ENCODE assay signal across 6 fruit fly cellular contexts in genomic region chr3R:15356645-15357431, dm6.
A peak's percentile ranks its signal among the peaks of the same experiment; 100 is the strongest.
TF ChIP-seq lines count a peak whose summit lies in the region.

Gene Atg4b (minus strand): TSS chr3R:15356924.
Gene Hibch (plus strand): TSS chr3R:15357229.

- TF ChIP-seq CTCF in whole organism, embryonic (GFP tag; optimal IDR thresholded peaks at IDR 0.05; lab: Kevin White, UChicago) = no peak

TF ChIP-seq in whole organism, 6 proteins besides CTCF, POLR2A, EP300 and RAD21:
- TF ChIP-seq Dll (optimal IDR thresholded peaks at IDR 0.05; lab: Kevin White, UChicago) (no peak), CG8478 (optimal IDR thresholded peaks at IDR 0.05; lab: Kevin White, UChicago) (peak; percentile 60)
TF ChIP-seq in whole organism: peak in this region for 1.

TF ChIP-seq in whole organism, adult, 20 proteins besides CTCF, POLR2A, EP300 and RAD21 (continues in another document):
- no peak for TF ChIP-seq toe (GFP tag; optimal IDR thresholded peaks at IDR 0.05; lab: Kevin White, UChicago)
- TF ChIP-seq Hr96 (GFP tag; optimal IDR thresholded peaks at IDR 0.05; lab: Kevin White, UChicago) = no peak
- peak; percentile 79 for TF ChIP-seq Clk (GFP tag; optimal IDR thresholded peaks at IDR 0.05; lab: Kevin White, UChicago)
- TF ChIP-seq CG14711 (tag; optimal IDR thresholded peaks at IDR 0.05; lab: Kevin White, UChicago) = peak; percentile 84
- peak; percentile 77 for TF ChIP-seq CG33017 (tag; optimal IDR thresholded peaks at IDR 0.05; lab: Kevin White, UChicago)
- peak; percentile 63 for TF ChIP-seq Mnt (GFP tag; optimal IDR thresholded peaks at IDR 0.05; lab: Kevin White, UChicago)
- peak; percentile 83 for TF ChIP-seq CG7045 (GFP tag; optimal IDR thresholded peaks at IDR 0.05; lab: Kevin White, UChicago)
- TF ChIP-seq pad (GFP tag; optimal IDR thresholded peaks at IDR 0.05; lab: Kevin White, UChicago) = peak; percentile 79
- peak; percentile 76 for TF ChIP-seq cic (GFP tag; optimal IDR thresholded peaks at IDR 0.05; lab: Kevin White, UChicago)
- TF ChIP-seq CG12768 (GFP tag; optimal IDR thresholded peaks at IDR 0.05; lab: Kevin White, UChicago) = peak; percentile 90
- TF ChIP-seq CG1620 (GFP tag; optimal IDR thresholded peaks at IDR 0.05; lab: Kevin White, UChicago) = peak; percentile 67
- TF ChIP-seq bab1 (GFP tag; optimal IDR thresholded peaks at IDR 0.05; lab: Kevin White, UChicago) = peak; percentile 88
- peak; percentile 88 for TF ChIP-seq CG7101 (tag; optimal IDR thresholded peaks at IDR 0.05; lab: Kevin White, UChicago)
- peak; percentile 79 for TF ChIP-seq Crg-1 (GFP tag; optimal IDR thresholded peaks at IDR 0.05; lab: Kevin White, UChicago)
- TF ChIP-seq tj (GFP tag; optimal IDR thresholded peaks at IDR 0.05; lab: Kevin White, UChicago) = no peak
- peak; percentile 86 for TF ChIP-seq CG11617 (GFP tag; optimal IDR thresholded peaks at IDR 0.05; lab: Kevin White, UChicago)
- no peak for TF ChIP-seq kay (GFP tag; lab: Kevin White, UChicago; ENCODE audit: borderline replicate concordance)
- TF ChIP-seq ovo (GFP tag; optimal IDR thresholded peaks at IDR 0.05; lab: Kevin White, UChicago) = peak; percentile 67

TF ChIP-seq in whole organism, embryonic, 481 proteins besides CTCF, POLR2A, EP300 and RAD21 (continues in another document):
- TF ChIP-seq gcm2 (GFP tag; optimal IDR thresholded peaks at IDR 0.05; lab: Kevin White, UChicago) = peak; percentile 4
- peak; percentile 46 for TF ChIP-seq CG10431 (GFP tag; optimal IDR thresholded peaks at IDR 0.05; lab: Kevin White, UChicago)
- TF ChIP-seq dmrt11E (tag; optimal IDR thresholded peaks at IDR 0.05; lab: Kevin White, UChicago) = peak; percentile 78
- TF ChIP-seq CG11456 (GFP tag; IDR thresholded peaks at IDR 0.05; lab: Robert Waterston, UW) = peak; percentile 90
- TF ChIP-seq CG2199 (GFP tag; IDR thresholded peaks at IDR 0.05; lab: Robert Waterston, UW) = no peak
- TF ChIP-seq odd (GFP tag; optimal IDR thresholded peaks at IDR 0.05; lab: Kevin White, UChicago) = peak; percentile 70
- TF ChIP-seq ken (GFP tag; IDR thresholded peaks at IDR 0.05; lab: Robert Waterston, UW) = peak; percentile 78; the same call in 2 of the 3 replicates
- peak; percentile 77 for TF ChIP-seq CG6272 (GFP tag; IDR thresholded peaks at IDR 0.05; lab: Robert Waterston, UW)
- no peak for TF ChIP-seq Jarid2 (GFP tag; optimal IDR thresholded peaks at IDR 0.05; lab: Kevin White, UChicago)
- peak; percentile 94 for TF ChIP-seq CG6689 (GFP tag; IDR thresholded peaks at IDR 0.05; lab: Robert Waterston, UW)
- no peak for TF ChIP-seq CG12769 (tag; optimal IDR thresholded peaks at IDR 0.05; lab: Kevin White, UChicago)
- TF ChIP-seq fru (optimal IDR thresholded peaks at IDR 0.05; lab: Kevin White, UChicago) = no peak
- TF ChIP-seq HHEX (GFP tag; optimal IDR thresholded peaks at IDR 0.05; lab: Kevin White, UChicago) = peak; percentile 81
- peak; percentile 69 for TF ChIP-seq zfh2 (GFP tag; optimal IDR thresholded peaks at IDR 0.05; lab: Kevin White, UChicago)
- TF ChIP-seq CG18476 (GFP tag; optimal IDR thresholded peaks at IDR 0.05; lab: Kevin White, UChicago) = peak; percentile 64
- TF ChIP-seq Hsf (GFP tag; optimal IDR thresholded peaks at IDR 0.05; lab: Kevin White, UChicago) = peak; percentile 58
- TF ChIP-seq BtbVII (GFP tag; optimal IDR thresholded peaks at IDR 0.05; lab: Kevin White, UChicago) = peak; percentile 84
- TF ChIP-seq CG34422 (GFP tag; IDR thresholded peaks at IDR 0.05; lab: Robert Waterston, UW) = peak; percentile 91

TF ChIP-seq in whole organism, prepupa, 60 proteins besides CTCF, POLR2A, EP300 and RAD21 (continues in another document):
- TF ChIP-seq Eip93F (GFP tag; optimal IDR thresholded peaks at IDR 0.05; lab: Kevin White, UChicago) = no peak
- TF ChIP-seq svp (GFP tag; lab: Kevin White, UChicago) = no peak
- no peak for TF ChIP-seq Eip75B (GFP tag; optimal IDR thresholded peaks at IDR 0.05; lab: Kevin White, UChicago)
- peak; percentile 83 for TF ChIP-seq Gug (GFP tag; IDR thresholded peaks at IDR 0.05; lab: Robert Waterston, UW)
- no peak for TF ChIP-seq CG16779 (tag; optimal IDR thresholded peaks at IDR 0.05; lab: Kevin White, UChicago)
- TF ChIP-seq CG6792 (GFP tag; optimal IDR thresholded peaks at IDR 0.05; lab: Kevin White, UChicago) = peak; percentile 77
- TF ChIP-seq CG1621 (tag; optimal IDR thresholded peaks at IDR 0.05; lab: Kevin White, UChicago) = peak; percentile 54
- TF ChIP-seq CG3919 (GFP tag; optimal IDR thresholded peaks at IDR 0.05; lab: Kevin White, UChicago) = no peak
- TF ChIP-seq CG3032 (tag; optimal IDR thresholded peaks at IDR 0.05; lab: Kevin White, UChicago) = peak; percentile 91
- TF ChIP-seq CG34406 (GFP tag; optimal IDR thresholded peaks at IDR 0.05; lab: Kevin White, UChicago) = peak; percentile 72
- no peak for TF ChIP-seq fd85E (GFP tag; optimal IDR thresholded peaks at IDR 0.05; lab: Kevin White, UChicago)
- TF ChIP-seq CG9139 (GFP tag; optimal IDR thresholded peaks at IDR 0.05; lab: Kevin White, UChicago) = no peak
- TF ChIP-seq CG6276 (GFP tag; optimal IDR thresholded peaks at IDR 0.05; lab: Kevin White, UChicago) = no peak
- no peak for TF ChIP-seq Sox102F (GFP tag; optimal IDR thresholded peaks at IDR 0.05; lab: Kevin White, UChicago)
- TF ChIP-seq acj6 (GFP tag; optimal IDR thresholded peaks at IDR 0.05; lab: Kevin White, UChicago) = no peak
- no peak for TF ChIP-seq CG6808 (GFP tag; optimal IDR thresholded peaks at IDR 0.05; lab: Kevin White, UChicago)
- TF ChIP-seq CG6854 (GFP tag; optimal IDR thresholded peaks at IDR 0.05; lab: Kevin White, UChicago) = peak; percentile 80
- peak; percentile 84 for TF ChIP-seq CG32006 (GFP tag; optimal IDR thresholded peaks at IDR 0.05; lab: Kevin White, UChicago)
- peak; percentile 93 for TF ChIP-seq vri (GFP tag; optimal IDR thresholded peaks at IDR 0.05; lab: Kevin White, UChicago)
- no peak for TF ChIP-seq Smox (GFP tag; optimal IDR thresholded peaks at IDR 0.05; lab: Kevin White, UChicago)

TF ChIP-seq in whole organism, pupa, 21 proteins besides CTCF, POLR2A, EP300 and RAD21 (continues in another document):
- TF ChIP-seq fd96Ca (GFP tag; IDR thresholded peaks at IDR 0.05; lab: Robert Waterston, UW) = peak; percentile 75; the same call in 2 of the 3 replicates
- TF ChIP-seq CG4496 (GFP tag; IDR thresholded peaks at IDR 0.05; lab: Robert Waterston, UW) = peak; percentile 81
- 0 out of 2 replicates have a peak, but pooled peaks have one; percentile 20 for TF ChIP-seq CG10348 (GFP tag; IDR thresholded peaks at IDR 0.05; lab: Robert Waterston, UW)
- peak; percentile 68 for TF ChIP-seq CG34367 (tag; optimal IDR thresholded peaks at IDR 0.05; lab: Kevin White, UChicago)
- 0 out of 2 replicates have a peak, but pooled peaks have one; percentile 26 for TF ChIP-seq CG12605 (GFP tag; IDR thresholded peaks at IDR 0.05; lab: Robert Waterston, UW)
- TF ChIP-seq Pif1B (GFP tag; optimal IDR thresholded peaks at IDR 0.05; lab: Kevin White, UChicago) = no peak
- TF ChIP-seq CG32121 (GFP tag; IDR thresholded peaks at IDR 0.05; lab: Robert Waterston, UW) = peak; percentile 72
- peak; percentile 77 for TF ChIP-seq CG9948 (tag; optimal IDR thresholded peaks at IDR 0.05; lab: Kevin White, UChicago)
- no peak for TF ChIP-seq CG8301 (tag; optimal IDR thresholded peaks at IDR 0.05; lab: Kevin White, UChicago)
- TF ChIP-seq CG15710 (tag; optimal IDR thresholded peaks at IDR 0.05; lab: Kevin White, UChicago) = peak; percentile 84
- TF ChIP-seq Pif1A (GFP tag; optimal IDR thresholded peaks at IDR 0.05; lab: Kevin White, UChicago) = no peak
- TF ChIP-seq CG8159 (tag; optimal IDR thresholded peaks at IDR 0.05; lab: Kevin White, UChicago) = peak; percentile 89
- TF ChIP-seq D1 (tag; optimal IDR thresholded peaks at IDR 0.05; lab: Kevin White, UChicago) = no peak
- TF ChIP-seq CG14655 (GFP tag; optimal IDR thresholded peaks at IDR 0.05; lab: Kevin White, UChicago) = no peak
- peak; percentile 46; the same call in 1 of the 2 replicates for TF ChIP-seq rn (GFP tag; IDR thresholded peaks at IDR 0.05; lab: Robert Waterston, UW)
- TF ChIP-seq CG17806 (tag; optimal IDR thresholded peaks at IDR 0.05; lab: Kevin White, UChicago) = peak; percentile 83
- peak; percentile 75 for TF ChIP-seq Ets98B (GFP tag; IDR thresholded peaks at IDR 0.05; lab: Robert Waterston, UW)
- peak; percentile 17 for TF ChIP-seq EcR (GFP tag; optimal IDR thresholded peaks at IDR 0.05; lab: Kevin White, UChicago)
- no peak for TF ChIP-seq CG13204 (GFP tag; optimal IDR thresholded peaks at IDR 0.05; lab: Kevin White, UChicago)

TF ChIP-seq in whole organism, wandering third instar larva, 38 proteins besides CTCF, POLR2A, EP300 and RAD21 (continues in another document):
- TF ChIP-seq Hr78 (GFP tag; optimal IDR thresholded peaks at IDR 0.05; lab: Kevin White, UChicago) (no peak), lola (GFP tag; optimal IDR thresholded peaks at IDR 0.05; lab: Kevin White, UChicago) (no peak), Mio (GFP tag; optimal IDR thresholded peaks at IDR 0.05; lab: Kevin White, UChicago) (no peak), Abd-B (GFP tag; optimal IDR thresholded peaks at IDR 0.05; lab: Kevin White, UChicago) (no peak), N (GFP tag; optimal IDR thresholded peaks at IDR 0.05; lab: Kevin White, UChicago) (no peak), CrebA (GFP tag; optimal IDR thresholded peaks at IDR 0.05; lab: Kevin White, UChicago; ENCODE audit: borderline replicate concordance) (no peak), woc (GFP tag; optimal IDR thresholded peaks at IDR 0.05; lab: Kevin White, UChicago) (no peak), br (GFP tag; optimal IDR thresholded peaks at IDR 0.05; lab: Kevin White, UChicago) (peak; percentile 57), pan (optimal IDR thresholded peaks at IDR 0.05; lab: Kevin White, UChicago) (no peak), CG9705 (GFP tag; optimal IDR thresholded peaks at IDR 0.05; lab: Kevin White, UChicago) (peak; percentile 82), Rel (GFP tag; optimal IDR thresholded peaks at IDR 0.05; lab: Kevin White, UChicago) (no peak), Rel (tag; optimal IDR thresholded peaks at IDR 0.05; lab: Kevin White, UChicago) (peak; percentile 84), tai (GFP tag; optimal IDR thresholded peaks at IDR 0.05; lab: Kevin White, UChicago) (no peak), Hnf4 (GFP tag; optimal IDR thresholded peaks at IDR 0.05; lab: Kevin White, UChicago) (no peak), HLH106 (tag; optimal IDR thresholded peaks at IDR 0.05; lab: Kevin White, UChicago) (peak; percentile 93), Jra (GFP tag; optimal IDR thresholded peaks at IDR 0.05; lab: Kevin White, UChicago) (no peak), psq (GFP tag; optimal IDR thresholded peaks at IDR 0.05; lab: Kevin White, UChicago) (peak; percentile 73), CG32264 (GFP tag; optimal IDR thresholded peaks at IDR 0.05; lab: Kevin White, UChicago) (no peak), rgr (GFP tag; optimal IDR thresholded peaks at IDR 0.05; lab: Kevin White, UChicago) (peak; percentile 80), fru (GFP tag; optimal IDR thresholded peaks at IDR 0.05; lab: Kevin White, UChicago) (peak; percentile 89), dsf (GFP tag; optimal IDR thresholded peaks at IDR 0.05; lab: Kevin White, UChicago; ENCODE audit: borderline replicate concordance) (no peak), h (GFP tag; optimal IDR thresholded peaks at IDR 0.05; lab: Kevin White, UChicago) (peak; percentile 76), sv (GFP tag; optimal IDR thresholded peaks at IDR 0.05; lab: Kevin White, UChicago) (peak; percentile 26)
